Worm (Caenorhabditis elegans) whole organism, late embryonic: ENCODE data around the gene Y48G9A.11.

Experiments used
- ahr-1 ChIP-seq: sonication (generic microtip); optimal IDR thresholded peaks from 2 replicates; lab custom pipeline; 2016; ENCODE audit warnings: missing genetic modification characterization, missing compliant biosample characterization
- ceh-18 ChIP-seq: sonication (generic microtip); optimal IDR thresholded peaks from 2 replicates; lab custom pipeline; 2016; ENCODE audit warnings: missing genetic modification characterization, missing compliant biosample characterization
- ceh-22 ChIP-seq: sonication (generic microtip); optimal IDR thresholded peaks from 2 replicates; lab custom pipeline; 2017; ENCODE audit warnings: missing biosample characterization, missing genetic modification characterization
- ceh-31 ChIP-seq: sonication (generic microtip); optimal IDR thresholded peaks from 2 replicates; lab custom pipeline; 2016; ENCODE audit warnings: missing genetic modification characterization, missing compliant biosample characterization
- ceh-48 ChIP-seq: sonication (generic microtip); optimal IDR thresholded peaks from 2 replicates; lab custom pipeline; 2016; ENCODE audit warnings: missing genetic modification characterization, inconsistent platforms, missing compliant biosample characterization
- ceh-9 ChIP-seq: sonication (generic microtip); optimal IDR thresholded peaks from 2 replicates; lab custom pipeline; 2016; ENCODE audit warnings: mild to moderate bottlenecking, missing genetic modification characterization, inconsistent platforms, missing compliant biosample characterization
- dmd-4 ChIP-seq: sonication (generic microtip); optimal IDR thresholded peaks from 2 replicates; lab custom pipeline; 2016; ENCODE audit warnings: borderline replicate concordance, missing genetic modification characterization, missing compliant biosample characterization
- dve-1 ChIP-seq: sonication (generic microtip); optimal IDR thresholded peaks from 2 replicates; lab custom pipeline; 2017; ENCODE audit warnings: antibody characterized with exemption, mild to moderate bottlenecking, missing genetic modification characterization, missing compliant biosample characterization
- elt-4 ChIP-seq: sonication (generic microtip); optimal IDR thresholded peaks from 2 replicates; lab custom pipeline; 2016; ENCODE audit warnings: missing genetic modification characterization, missing compliant biosample characterization
- eyg-1 ChIP-seq: sonication (generic microtip); optimal IDR thresholded peaks from 2 replicates; lab custom pipeline; 2016; ENCODE audit warnings: missing genotype, missing genetic modification characterization, missing compliant biosample characterization
- fkh-10 ChIP-seq: fragments of 150-350 bp; optimal IDR thresholded peaks from 2 replicates; lab custom pipeline; 2014; ENCODE audit warnings: missing biosample characterization, missing genetic modification reagents, missing genetic modification characterization
- fkh-6 ChIP-seq: sonication (generic microtip); optimal IDR thresholded peaks from 2 replicates; lab custom pipeline; 2016; ENCODE audit warnings: missing genetic modification characterization, missing compliant biosample characterization
- hlh-13 ChIP-seq: fragments of 200-800 bp; sonication (Bioruptor generic); optimal IDR thresholded peaks from 2 replicates; lab custom pipeline; 2018; ENCODE audit warnings: mild to moderate bottlenecking, missing genetic modification characterization, missing compliant biosample characterization
- hlh-15 ChIP-seq: sonication (generic microtip); optimal IDR thresholded peaks from 2 replicates; lab custom pipeline; 2016; ENCODE audit warnings: missing genetic modification characterization, missing compliant biosample characterization
- hlh-30 ChIP-seq: sonication (generic microtip); optimal IDR thresholded peaks from 2 replicates; lab custom pipeline; 2017; ENCODE audit warnings: antibody characterized with exemption, missing genetic modification characterization, missing compliant biosample characterization; ENCODE audit not compliant: insufficient read depth
- lin-11 ChIP-seq: fragments of 200-800 bp; sonication (Bioruptor generic); optimal IDR thresholded peaks from 2 replicates; lab custom pipeline; 2018; ENCODE audit warnings: mild to moderate bottlenecking, missing genetic modification characterization, missing compliant biosample characterization
- nfya-1 ChIP-seq: sonication (generic microtip); optimal IDR thresholded peaks from 2 replicates; lab custom pipeline; 2017; ENCODE audit warnings: missing genetic modification characterization, mild to moderate bottlenecking, missing compliant biosample characterization, antibody characterized with exemption, moderate library complexity
- nhr-11 ChIP-seq: fragments of 150-350 bp; optimal IDR thresholded peaks from 2 replicates; lab custom pipeline; 2014; ENCODE audit warnings: missing biosample characterization, missing genetic modification characterization
- nhr-232 ChIP-seq: sonication (generic microtip); optimal IDR thresholded peaks from 2 replicates; lab custom pipeline; 2016; ENCODE audit warnings: missing genetic modification characterization, missing compliant biosample characterization
- pag-3 ChIP-seq: sonication (generic microtip); optimal IDR thresholded peaks from 2 replicates; lab custom pipeline; 2016; ENCODE audit warnings: missing compliant biosample characterization, missing genetic modification characterization, borderline replicate concordance
- pha-2 ChIP-seq: sonication (generic microtip); optimal IDR thresholded peaks from 2 replicates; lab custom pipeline; 2017; ENCODE audit warnings: mild to moderate bottlenecking, missing genetic modification characterization, missing compliant biosample characterization
- pha-4 ChIP-seq: fragments of 150-350 bp; optimal IDR thresholded peaks from 2 replicates; lab custom pipeline; 2018; ENCODE audit warnings: missing biosample characterization, missing genetic modification reagents, missing genetic modification characterization
- ref-2 ChIP-seq: sonication (generic microtip); optimal IDR thresholded peaks from 2 replicates; lab custom pipeline; 2016; ENCODE audit warnings: missing genetic modification characterization, missing compliant biosample characterization
- sdc-2 ChIP-seq: sonication (generic microtip); optimal IDR thresholded peaks from 2 replicates; lab custom pipeline; 2016; ENCODE audit warnings: missing genotype, missing genetic modification characterization, missing compliant biosample characterization
- syd-9 ChIP-seq: sonication (generic microtip); optimal IDR thresholded peaks from 2 replicates; lab custom pipeline; 2016; ENCODE audit warnings: mild to moderate bottlenecking, missing genetic modification characterization, moderate library complexity, missing compliant biosample characterization
- tbx-2 ChIP-seq: sonication (generic microtip); optimal IDR thresholded peaks from 2 replicates; lab custom pipeline; 2016; ENCODE audit warnings: missing genetic modification characterization, missing compliant biosample characterization
- tbx-7 ChIP-seq: sonication (generic microtip); optimal IDR thresholded peaks from 2 replicates; lab custom pipeline; 2016; ENCODE audit warnings: missing genotype, missing genetic modification characterization, missing compliant biosample characterization
- ttx-3 ChIP-seq: sonication (generic microtip); optimal IDR thresholded peaks from 2 replicates; lab custom pipeline; 2016; ENCODE audit warnings: missing genetic modification reagents, missing genetic modification characterization, missing compliant biosample characterization
- unc-3 ChIP-seq, 2 experiments: fragments of 200-800 bp in 1 of 2; sonication (Bioruptor generic) in 1 of 2; sonication (generic microtip) in 1 of 2; conservative IDR thresholded peaks in 1 of 2; optimal IDR thresholded peaks in 1 of 2; 2 replicates each; pipeline versions ENCODE4 v1.3.6 to Lab custom; 2016 to 2022; ENCODE audit warnings: missing compliant biosample characterization in 2 of 2, missing genetic modification characterization in 2 of 2, missing genetic modification reagents in 1 of 2
- unc-55 ChIP-seq: sonication (generic microtip); optimal IDR thresholded peaks from 2 replicates; lab custom pipeline; 2017; ENCODE audit warnings: missing biosample characterization, missing genetic modification reagents, missing genetic modification characterization
- unc-86 ChIP-seq: sonication (generic microtip); optimal IDR thresholded peaks from 2 replicates; lab custom pipeline; 2016; ENCODE audit warnings: missing genetic modification characterization, missing compliant biosample characterization
- ztf-16 ChIP-seq: sonication (generic microtip); optimal IDR thresholded peaks from 2 replicates; lab custom pipeline; 2017; ENCODE audit warnings: missing genetic modification characterization, missing compliant biosample characterization

Gene Y48G9A.11

ce11 chrIII:2112601-2113176 is 4.0 kb downstream of the Y48G9A.11 start:
- TF ChIP-seq pha-2 (no peak), elt-4 (tag; lab: Kevin White, UChicago) (no peak), nfya-1 (no peak), pha-4 (tag; lab: Kevin White, UChicago) (no peak), nhr-232 (tag; lab: Kevin White, UChicago) (no peak), unc-55 (GFP tag; lab: Kevin White, UChicago) (no peak), ceh-48 (tag; lab: Kevin White, UChicago) (peak; percentile 97), hlh-15 (tag; lab: Kevin White, UChicago) (no peak), pag-3 (tag; lab: Kevin White, UChicago) (no peak)

- TF ChIP-seq dve-1 (tag; lab: Kevin White, UChicago) (no peak), ref-2 (no peak), ceh-48 (tag; lab: Kevin White, UChicago) (no peak), sdc-2 (no peak), eyg-1 (tag; lab: Kevin White, UChicago) (no peak), unc-3 (GFP tag; conservative IDR thresholded peaks at IDR 0.05; lab: Robert Waterston, UW) (no peak), unc-3 (tag; optimal IDR thresholded peaks at IDR 0.05; lab: Kevin White, UChicago) (no peak), tbx-2 (tag; lab: Kevin White, UChicago) (no peak), dmd-4 (tag; lab: Kevin White, UChicago) (no peak), elt-4 (tag; lab: Kevin White, UChicago) (no peak), ceh-22 (tag; lab: Kevin White, UChicago) (no peak), ceh-18 (no peak), ttx-3 (tag; lab: Kevin White, UChicago) (no peak)
- TF ChIP-seq, all 69 proteins: peak for 0
Measured at ce11 chrIII:2112009-2112408, 4.7 kb downstream of the Y48G9A.11 start.

ce11 chrIII:2111376-2111775 is 5.3 kb downstream of the Y48G9A.11 start:
- TF ChIP-seq ceh-31 (tag; lab: Kevin White, UChicago) (no peak), fkh-6 (tag; lab: Kevin White, UChicago) (no peak), hlh-30 (tag; lab: Kevin White, UChicago) (no peak)

ce11 chrIII:2110249-2110648 is 6.4 kb downstream of the Y48G9A.11 start, which contains the start of gene Y48G9A.7:
Gene Y48G9A.7 (plus strand): TSS chrIII:2110549.
- TF ChIP-seq sdc-2 (no peak), syd-9 (tag; lab: Kevin White, UChicago) (no peak), fkh-10 (GFP tag; lab: Kevin White, UChicago) (no peak), tbx-7 (tag; lab: Kevin White, UChicago) (no peak), ceh-18 (no peak), lin-11 (tag; lab: Kevin White, UChicago) (no peak), hlh-13 (no peak), nhr-11 (tag; lab: Kevin White, UChicago) (no peak), unc-86 (tag; lab: Kevin White, UChicago) (no peak), ahr-1 (tag; lab: Kevin White, UChicago) (no peak), tbx-2 (tag; lab: Kevin White, UChicago) (no peak), ceh-9 (tag; lab: Kevin White, UChicago) (no peak), ztf-16 (tag; lab: Kevin White, UChicago) (no peak)

ce11 chrIII:2105935-2106334 is 10.8 kb downstream of the Y48G9A.11 start:
- no peak for TF ChIP-seq ref-2
